Worm (Caenorhabditis elegans) whole organism, L4 larva: Measurements from ENCODE around the gene apl-1.

Source experiments
- F44E2.7 ChIP-seq: fragments of 200-800 bp; sonication (Bioruptor generic); IDR thresholded peaks from 2 replicates; pipeline ENCODE4 v2.1.2; 2022; ENCODE audit warnings: missing genetic modification characterization, missing compliant biosample characterization
- F49E8.2 ChIP-seq: sonication (generic microtip); optimal IDR thresholded peaks from 2 replicates; lab custom pipeline; 2016; ENCODE audit warnings: missing compliant biosample characterization, mild to moderate bottlenecking, missing genetic modification characterization, borderline replicate concordance
- Y105C5A.15 ChIP-seq: fragments of 200-800 bp; sonication (Bioruptor generic); IDR thresholded peaks from 2 replicates; pipeline ENCODE4 v1.3.6; 2022; ENCODE audit warnings: missing genetic modification characterization, missing compliant biosample characterization
- Y48G9A.11 ChIP-seq: fragments of 200-800 bp; sonication (Bioruptor generic); IDR thresholded peaks from 2 replicates; pipeline ENCODE4 v1.3.6; 2022; ENCODE audit warnings: missing genetic modification reagents, missing genetic modification characterization, missing compliant biosample characterization
- Y5F2A.4 ChIP-seq: fragments of 200-800 bp; sonication (Bioruptor generic); optimal IDR thresholded peaks from 2 replicates; lab custom pipeline; 2018; ENCODE audit warnings: mild to moderate bottlenecking, missing genetic modification characterization, missing compliant biosample characterization
- ZK337.2 ChIP-seq: fragments of 200-800 bp; sonication (Bioruptor generic); IDR thresholded peaks from 2 replicates; pipeline ENCODE4 v1.3.6; 2022; ENCODE audit warnings: missing genetic modification reagents, missing genetic modification characterization, missing compliant biosample characterization
- attf-4 ChIP-seq: sonication (generic microtip); optimal IDR thresholded peaks from 3 replicates; lab custom pipeline; 2017; ENCODE audit warnings: missing biosample characterization, missing genetic modification characterization
- ces-1 ChIP-seq: fragments of 150-350 bp; sonication (generic microtip); optimal IDR thresholded peaks from 4 replicates; lab custom pipeline; 2014; ENCODE audit warnings: missing biosample characterization, missing genetic modification reagents, missing genetic modification characterization
- ctbp-1 ChIP-seq: fragments of 200-800 bp; sonication (Bioruptor generic); IDR thresholded peaks from 2 replicates; pipeline ENCODE4 v1.3.6; 2022; ENCODE audit warnings: missing genetic modification reagents, missing genetic modification characterization, missing compliant biosample characterization
- daf-8 ChIP-seq: fragments of 200-800 bp; sonication (Bioruptor generic); IDR thresholded peaks from 2 replicates; pipeline ENCODE4 v1.3.6; 2022; ENCODE audit warnings: missing genetic modification characterization, missing compliant biosample characterization
- dpl-1 ChIP-seq: fragments of 150-350 bp; optimal IDR thresholded peaks from 2 replicates; lab custom pipeline; 2014; ENCODE audit warnings: missing biosample characterization, missing genetic modification reagents, missing genetic modification characterization
- duxl-1 ChIP-seq: sonication (generic microtip); optimal IDR thresholded peaks from 2 replicates; lab custom pipeline; 2016; ENCODE audit warnings: mild to moderate bottlenecking, missing genetic modification characterization, moderate library complexity, missing compliant biosample characterization; ENCODE audit not compliant: poor library complexity
- egl-27 ChIP-seq: sonication (generic microtip); optimal IDR thresholded peaks from 3 replicates; lab custom pipeline; 2017; ENCODE audit warnings: missing biosample characterization, missing genetic modification reagents, missing genetic modification characterization
- fkh-10 ChIP-seq: fragments of 150-350 bp; optimal IDR thresholded peaks from 2 replicates; lab custom pipeline; 2014; ENCODE audit warnings: missing biosample characterization, missing genetic modification reagents, missing genetic modification characterization
- gei-8 ChIP-seq: fragments of 200-800 bp; sonication (Bioruptor generic); optimal IDR thresholded peaks from 2 replicates; lab custom pipeline; 2018; ENCODE audit warnings: mild to moderate bottlenecking, missing genetic modification characterization, missing compliant biosample characterization
- hif-1 ChIP-seq, 2 experiments: sonication (generic microtip); optimal IDR thresholded peaks; 2 replicates each; lab custom pipeline; 2016 to 2017; ENCODE audit warnings: missing compliant biosample characterization in 2 of 2, missing genetic modification characterization in 2 of 2, missing genetic modification reagents in 2 of 2, missing genotype in 2 of 2, mild to moderate bottlenecking in 1 of 2
- hlh-11 ChIP-seq: fragments of 200-800 bp; sonication (Bioruptor generic); optimal IDR thresholded peaks from 2 replicates; lab custom pipeline; 2018; ENCODE audit warnings: mild to moderate bottlenecking, missing genetic modification characterization, missing compliant biosample characterization
- hlh-30 ChIP-seq: sonication (generic microtip); optimal IDR thresholded peaks from 2 replicates; lab custom pipeline; 2017; ENCODE audit warnings: antibody characterized with exemption, mild to moderate bottlenecking, missing genetic modification characterization, missing compliant biosample characterization; ENCODE audit not compliant: insufficient read depth
- hmg-1.1 ChIP-seq: fragments of 200-800 bp; sonication (Bioruptor generic); IDR thresholded peaks from 2 replicates; pipeline ENCODE4 v1.3.6; 2022; ENCODE audit warnings: missing genetic modification reagents, missing genetic modification characterization, missing compliant biosample characterization
- jun-1 ChIP-seq: fragments of 150-350 bp; optimal IDR thresholded peaks from 2 replicates; lab custom pipeline; 2014; ENCODE audit warnings: missing biosample characterization, missing genetic modification reagents, missing genetic modification characterization
- lin-15B ChIP-seq: fragments of 150-350 bp; sonication (generic microtip); optimal IDR thresholded peaks from 3 replicates; lab custom pipeline; 2014; ENCODE audit warnings: missing biosample characterization, missing genetic modification characterization
- lin-29 ChIP-seq: fragments of 200-800 bp; sonication (Bioruptor generic); IDR thresholded peaks from 2 replicates; pipeline ENCODE4 v1.3.6; 2022; ENCODE audit warnings: missing genetic modification reagents, missing genetic modification characterization, missing compliant biosample characterization
- lin-38 ChIP-seq: fragments of 200-800 bp; sonication (Bioruptor generic); IDR thresholded peaks from 2 replicates; pipeline ENCODE4 v1.3.6; 2022; ENCODE audit warnings: missing genetic modification reagents, missing genetic modification characterization, missing compliant biosample characterization
- lin-39 ChIP-seq: fragments of 150-350 bp; optimal IDR thresholded peaks from 2 replicates; lab custom pipeline; 2014; ENCODE audit warnings: missing biosample characterization, missing genetic modification reagents, missing genetic modification characterization
- madf-9 ChIP-seq: fragments of 200-800 bp; sonication (Bioruptor generic); conservative IDR thresholded peaks from 2 replicates; pipeline ENCODE4 v1.3.6; 2022; ENCODE audit warnings: missing genetic modification reagents, missing genetic modification characterization, missing compliant biosample characterization
- mdl-1 ChIP-seq, 2 experiments: fragments of 150-350 bp in 1 of 2; sonication (generic microtip) in 1 of 2; optimal IDR thresholded peaks; 2 replicates each; lab custom pipeline; 2014 to 2017; ENCODE audit warnings: missing biosample characterization in 2 of 2, missing genetic modification characterization in 2 of 2
- mdt-29 ChIP-seq: fragments of 200-800 bp; sonication (Bioruptor generic); IDR thresholded peaks from 2 replicates; pipeline ENCODE4 v1.3.6; 2022; ENCODE audit warnings: missing genetic modification reagents, missing genetic modification characterization, missing compliant biosample characterization
- mep-1 ChIP-seq: fragments of 150-350 bp; sonication (generic microtip); optimal IDR thresholded peaks from 3 replicates; lab custom pipeline; 2014; ENCODE audit warnings: missing biosample characterization, missing genetic modification characterization
- mxl-2 ChIP-seq: fragments of 200-800 bp; sonication (Bioruptor generic); conservative IDR thresholded peaks from 2 replicates; pipeline ENCODE4 v1.3.6; 2022; ENCODE audit warnings: missing genetic modification reagents, missing genetic modification characterization, missing compliant biosample characterization
- nhr-102 ChIP-seq: sonication (generic microtip); optimal IDR thresholded peaks from 2 replicates; lab custom pipeline; 2016; ENCODE audit warnings: mild to moderate bottlenecking, missing genetic modification characterization, moderate library complexity, missing compliant biosample characterization
- nhr-111 ChIP-seq: fragments of 200-800 bp; sonication (Bioruptor generic); optimal IDR thresholded peaks from 2 replicates; lab custom pipeline; 2018; ENCODE audit warnings: mild to moderate bottlenecking, missing genetic modification characterization, missing compliant biosample characterization
- nhr-28 ChIP-seq: fragments of 150-350 bp; optimal IDR thresholded peaks from 2 replicates; lab custom pipeline; 2014; ENCODE audit warnings: missing biosample characterization, missing genetic modification characterization
- nhr-41 ChIP-seq: fragments of 200-800 bp; sonication (Bioruptor generic); IDR thresholded peaks from 2 replicates; pipeline ENCODE4 v1.3.6; 2022; ENCODE audit warnings: missing genetic modification reagents, missing genetic modification characterization, missing compliant biosample characterization
- pha-4 ChIP-seq, 2 experiments: fragments of 150-350 bp in 1 of 2; fragments of 200-800 bp in 1 of 2; sonication (Bioruptor generic) in 1 of 2; IDR thresholded peaks in 1 of 2; optimal IDR thresholded peaks in 1 of 2; 2 replicates each; pipeline versions ENCODE4 v1.3.6 to Lab custom; 2014 to 2022; ENCODE audit warnings: missing genetic modification characterization in 2 of 2, missing genetic modification reagents in 2 of 2, missing biosample characterization in 1 of 2, missing compliant biosample characterization in 1 of 2
- sdz-12 ChIP-seq: fragments of 200-800 bp; sonication (Bioruptor generic); optimal IDR thresholded peaks from 2 replicates; lab custom pipeline; 2018; ENCODE audit warnings: mild to moderate bottlenecking, missing genetic modification characterization, missing compliant biosample characterization
- set-16 ChIP-seq: fragments of 200-800 bp; sonication (Bioruptor generic); IDR thresholded peaks from 2 replicates; pipeline ENCODE4 v1.3.6; 2022; ENCODE audit warnings: missing genetic modification reagents, missing genetic modification characterization, missing compliant biosample characterization
- snpc-4 ChIP-seq: fragments of 150-350 bp; optimal IDR thresholded peaks from 2 replicates; lab custom pipeline; 2014; ENCODE audit warnings: missing biosample characterization, missing genetic modification characterization
- tra-1 ChIP-seq: fragments of 200-800 bp; sonication (Bioruptor generic); IDR thresholded peaks from 2 replicates; pipeline ENCODE4 v1.3.6; 2022; ENCODE audit warnings: missing genetic modification reagents, missing genetic modification characterization, missing compliant biosample characterization
- unc-62 ChIP-seq, 3 experiments: fragments of 150-350 bp in 1 of 3; sonication (generic microtip); optimal IDR thresholded peaks in 2 of 3; peaks in 1 of 3; 1 replicate in 1 of 3; 2 replicates in 2 of 3; lab custom pipeline; 2014 to 2017; ENCODE audit warnings: missing biosample characterization in 3 of 3, missing genetic modification characterization in 3 of 3, missing genetic modification reagents in 3 of 3, missing genotype in 1 of 3
- zfp-3 ChIP-seq: fragments of 200-800 bp; sonication (Bioruptor generic); conservative IDR thresholded peaks from 2 replicates; pipeline ENCODE4 v1.3.6; 2022; ENCODE audit warnings: missing genetic modification reagents, missing genetic modification characterization, missing compliant biosample characterization
- zip-11 ChIP-seq: fragments of 200-800 bp; sonication (Bioruptor generic); IDR thresholded peaks from 2 replicates; pipeline ENCODE4 v1.3.6; 2022; ENCODE audit warnings: missing genetic modification characterization, missing compliant biosample characterization

apl-1 gene

ce11 chrX:5151403-5151802 lies 34.7 kb upstream of the apl-1 start (continued):
- no peak for TF ChIP-seq mdl-1 (tag; optimal IDR thresholded peaks at IDR 0.05; lab: Kevin White, UChicago)
- TF ChIP-seq F49E8.2 (tag; lab: Kevin White, UChicago): no peak
- TF ChIP-seq nhr-111 (GFP tag; lab: Kevin White, UChicago): no peak

ce11 chrX:5150389-5150788 lies 33.7 kb upstream of the apl-1 start, which contains the start of gene dpy-8:
dpy-8 (minus strand) TSS chrX:5150476.
- TF ChIP-seq hlh-30 (tag; lab: Kevin White, UChicago) (peak; percentile 21), nhr-102 (no peak), Y48G9A.11 (GFP tag; lab: Robert Waterston, UW) (no peak), madf-9 (GFP tag; lab: Robert Waterston, UW) (no peak), nhr-28 (tag; lab: Kevin White, UChicago) (peak; percentile 39), duxl-1 (no peak), ZK337.2 (GFP tag; lab: Robert Waterston, UW) (no peak), nhr-41 (GFP tag; lab: Robert Waterston, UW) (no peak), dpl-1 (no peak)

- no peak for TF ChIP-seq lin-38
- TF ChIP-seq zip-11 (GFP tag; lab: Robert Waterston, UW): no peak
- TF ChIP-seq mxl-2: no peak
These were observed 31.3 kb upstream of the apl-1 start, which contains the start of gene C31H2.14 for ce11 chrX:5147918-5148317. C31H2.14 (plus strand) TSS chrX:5148218.

- TF ChIP-seq Y48G9A.11 (GFP tag; lab: Robert Waterston, UW): no peak
- no peak for TF ChIP-seq F44E2.7 (GFP tag; lab: Robert Waterston, UW)
- no peak for TF ChIP-seq nhr-28 (tag; lab: Kevin White, UChicago)
- no peak for TF ChIP-seq set-16 (GFP tag; lab: Robert Waterston, UW)
- no peak for TF ChIP-seq lin-15B (tag; lab: Kevin White, UChicago)
- no peak for TF ChIP-seq snpc-4 (tag; lab: Kevin White, UChicago)
- no peak for TF ChIP-seq Y105C5A.15
- TF ChIP-seq mep-1: no peak
- TF ChIP-seq Y5F2A.4 (GFP tag; lab: Kevin White, UChicago): no peak
- TF ChIP-seq lin-39: no peak
- no peak for TF ChIP-seq gei-8 (GFP tag; lab: Kevin White, UChicago)
- TF ChIP-seq jun-1 (tag; lab: Kevin White, UChicago): no peak
- TF ChIP-seq unc-62 (GFP tag; optimal IDR thresholded peaks at IDR 0.05 in 1 of 2; lab: Kevin White, UChicago): no peak
- TF ChIP-seq unc-62 (tag; optimal IDR thresholded peaks at IDR 0.05; lab: Kevin White, UChicago): no peak
- TF ChIP-seq fkh-10 (GFP tag; lab: Kevin White, UChicago): no peak
- TF ChIP-seq attf-4 (tag; lab: Kevin White, UChicago): no peak
- TF ChIP-seq egl-27 (tag; lab: Kevin White, UChicago): no peak
- no peak for TF ChIP-seq ces-1 (GFP tag; lab: Kevin White, UChicago)
- TF ChIP-seq zfp-3: no peak
These were observed 25.7 kb upstream of the apl-1 start for ce11 chrX:5142403-5142802.

- TF ChIP-seq F44E2.7 (GFP tag; lab: Robert Waterston, UW): no peak
- peak; percentile 85; the same call in 1 of the 2 replicates for TF ChIP-seq set-16 (GFP tag; lab: Robert Waterston, UW)
- 0 out of 2 replicates have a peak, but pooled peaks have one; percentile 24 for TF ChIP-seq tra-1
- peak; percentile 43; the same call in 1 of the 2 replicates for TF ChIP-seq pha-4 (GFP tag; IDR thresholded peaks at IDR 0.05; lab: Robert Waterston, UW)
- TF ChIP-seq pha-4 (tag; optimal IDR thresholded peaks at IDR 0.05; lab: Kevin White, UChicago): no peak
- peak; percentile 42; the same call in 1 of the 2 replicates for TF ChIP-seq ctbp-1 (GFP tag; lab: Robert Waterston, UW)
- TF ChIP-seq mdl-1 (tag; optimal IDR thresholded peaks at IDR 0.05; lab: Kevin White, UChicago): no peak
- peak in 1 of 2 experiments; percentile 42 for TF ChIP-seq unc-62 (GFP tag; optimal IDR thresholded peaks at IDR 0.05 in 1 of 2; lab: Kevin White, UChicago)
- TF ChIP-seq unc-62 (tag; optimal IDR thresholded peaks at IDR 0.05; lab: Kevin White, UChicago): no peak
- no peak for TF ChIP-seq sdz-12 (GFP tag; lab: Kevin White, UChicago)
- TF ChIP-seq lin-39: no peak
- peak; percentile 50 for TF ChIP-seq hlh-11
- TF ChIP-seq hmg-1.1 (GFP tag; lab: Robert Waterston, UW): peak; percentile 80
- TF ChIP-seq mdt-29 (GFP tag; lab: Robert Waterston, UW): no peak
- TF ChIP-seq hif-1 (tag; optimal IDR thresholded peaks at IDR 0.05; lab: Kevin White, UChicago): peak in 1 of 2 experiments; percentile 17
- peak; percentile 11 for TF ChIP-seq hlh-30 (tag; lab: Kevin White, UChicago)
- no peak for TF ChIP-seq daf-8 (GFP tag; lab: Robert Waterston, UW)
- TF ChIP-seq lin-29 (GFP tag; lab: Robert Waterston, UW): no peak
- peak; percentile 37 for TF ChIP-seq mep-1
These were observed 23.5 kb upstream of the apl-1 start for ce11 chrX:5140177-5140576.
